Worm (Caenorhabditis elegans): ENCODE data around the gene pup-2.

ce11 chrIII:5144169-5144568, 41.6 kb upstream of the pup-2 start:
- TF ChIP-seq nhr-237 (tag; optimal IDR thresholded peaks at IDR 0.05) (no peak), ztf-4 (tag; optimal IDR thresholded peaks at IDR 0.05) (no peak), nhr-25 (tag; optimal IDR thresholded peaks at IDR 0.05) (no peak), ZK546.5 (tag; optimal IDR thresholded peaks at IDR 0.05) (no peak)

Measured in whole organism, L2 larva.